Worm (Caenorhabditis elegans): Measurements from ENCODE around the gene col-128.

- TF ChIP-seq tbx-37 (GFP tag; conservative IDR thresholded peaks at IDR 0.05) (no peak), flt-1 (GFP tag; IDR thresholded peaks at IDR 0.05) (no peak), tra-4 (tag; optimal IDR thresholded peaks at IDR 0.05) (no peak)
Measured at ce11 chrIV:11569795-11570194, 18.0 kb upstream of the col-128 start.

Data from whole organism, early embryonic.